Worm (Caenorhabditis elegans) whole organism, young adult: Measurements from ENCODE around the gene C34D4.4.

ENCODE experiments used
- D2030.7 ChIP-seq: fragments of 200-800 bp; sonication (Bioruptor generic); IDR thresholded peaks from 2 replicates; pipeline ENCODE4 v1.3.6; 2022; ENCODE audit warnings: missing genetic modification reagents, missing genetic modification characterization, missing compliant biosample characterization
- F52B5.7 ChIP-seq: sonication (generic microtip); optimal IDR thresholded peaks from 2 replicates; lab custom pipeline; 2016; ENCODE audit warnings: mild to moderate bottlenecking, missing genetic modification characterization, missing compliant biosample characterization
- Y56A3A.18 ChIP-seq: fragments of 200-800 bp; sonication (Bioruptor generic); IDR thresholded peaks from 2 replicates; pipeline ENCODE4 v1.3.6; 2022; ENCODE audit warnings: missing genetic modification reagents, missing genetic modification characterization, missing compliant biosample characterization
- ceh-58 ChIP-seq: fragments of 200-800 bp; sonication (Bioruptor generic); IDR thresholded peaks from 2 replicates; pipeline ENCODE4 v1.3.6; 2022; ENCODE audit warnings: missing genetic modification characterization, missing compliant biosample characterization
- die-1 ChIP-seq: sonication (generic microtip); optimal IDR thresholded peaks from 2 replicates; lab custom pipeline; 2016; ENCODE audit warnings: missing genotype, mild to moderate bottlenecking, missing genetic modification characterization, missing compliant biosample characterization
- nhr-120 ChIP-seq: fragments of 200-800 bp; sonication (Bioruptor generic); IDR thresholded peaks from 2 replicates; pipeline ENCODE4 v1.3.6; 2022; ENCODE audit warnings: missing genetic modification characterization, missing compliant biosample characterization
- nhr-90 ChIP-seq: sonication (generic microtip); optimal IDR thresholded peaks from 2 replicates; lab custom pipeline; 2016; ENCODE audit warnings: missing genotype, mild to moderate bottlenecking, missing genetic modification characterization, missing compliant biosample characterization
- pha-4 ChIP-seq: fragments of 150-350 bp; sonication (generic microtip); optimal IDR thresholded peaks from 2 replicates; lab custom pipeline; 2014; ENCODE audit warnings: missing biosample characterization, missing genetic modification reagents, missing genetic modification characterization
- unc-130 ChIP-seq: sonication (generic microtip); optimal IDR thresholded peaks from 2 replicates; lab custom pipeline; 2016; ENCODE audit warnings: missing genetic modification reagents, missing genetic modification characterization, missing compliant biosample characterization

DNA sequence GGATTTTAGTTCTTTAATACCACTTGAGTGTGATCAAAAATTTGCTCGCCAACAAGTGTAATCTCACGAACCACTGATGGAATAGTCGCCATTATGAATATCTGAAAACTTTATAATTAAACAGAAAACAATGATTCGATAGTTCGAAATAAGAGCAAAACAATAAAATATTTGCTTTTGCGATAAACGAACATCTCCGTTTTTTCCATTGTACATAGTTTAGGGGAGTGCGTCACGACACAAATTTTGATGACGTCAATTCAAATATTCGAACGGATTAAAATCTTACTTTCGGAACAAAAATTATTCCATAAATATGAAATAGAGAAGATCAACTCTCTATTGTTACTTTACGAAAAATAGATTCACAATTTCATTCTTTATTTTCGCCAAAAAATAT is 15.2 kb upstream of the C34D4.4 start, which contains the start of gene mutd-1:
- TF ChIP-seq pha-4 (tag; lab: Kevin White, UChicago) (no peak), ceh-58 (GFP tag; lab: Robert Waterston, UW) (no peak), D2030.7 (GFP tag; lab: Robert Waterston, UW) (no peak), nhr-120 (GFP tag; lab: Robert Waterston, UW) (no peak), Y56A3A.18 (no peak), die-1 (tag; lab: Kevin White, UChicago) (no peak), unc-130 (GFP tag; lab: Kevin White, UChicago) (no peak), nhr-90 (tag; lab: Kevin White, UChicago) (no peak), F52B5.7 (tag; lab: Kevin White, UChicago) (no peak)
